Worm (Caenorhabditis elegans): ENCODE measurements around the gene F41F3.8.

Gene F41F3.8

DNA sequence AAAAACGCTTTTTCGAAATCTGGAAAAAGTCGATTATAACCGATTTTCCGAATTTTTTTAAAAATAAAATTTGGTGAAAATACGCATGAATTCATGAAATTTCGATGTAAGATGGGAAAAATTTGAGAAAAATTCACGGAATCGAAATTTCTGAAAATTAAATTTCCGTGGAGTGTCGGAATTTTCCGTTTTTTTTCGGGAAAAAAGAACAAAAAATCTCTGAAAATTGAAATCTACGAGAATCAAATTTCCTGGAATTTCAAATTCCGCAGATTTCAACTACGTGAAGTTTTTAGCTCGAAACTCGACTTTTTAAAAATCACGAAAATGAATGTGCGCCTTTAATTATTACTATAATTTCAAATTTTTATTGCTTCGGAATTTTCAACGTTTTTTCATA, 22.3 kb upstream of the F41F3.8 start:
- TF ChIP-seq Y5F2A.4 (GFP tag; optimal IDR thresholded peaks at IDR 0.05): no peak
- no peak for TF ChIP-seq dpl-1 (GFP tag; optimal IDR thresholded peaks at IDR 0.05)
- TF ChIP-seq ZK546.5 (tag; optimal IDR thresholded peaks at IDR 0.05): no peak
- TF ChIP-seq ceh-44 (GFP tag; IDR thresholded peaks at IDR 0.05): no peak
- no peak for TF ChIP-seq daf-12 (tag; optimal IDR thresholded peaks at IDR 0.05)
- peak; percentile 56 for TF ChIP-seq fkh-10 (GFP tag; optimal IDR thresholded peaks at IDR 0.05)
- no peak for TF ChIP-seq arid-1 (GFP tag; conservative IDR thresholded peaks at IDR 0.05)
- no peak for TF ChIP-seq dmd-9 (GFP tag; IDR thresholded peaks at IDR 0.05)
- no peak for TF ChIP-seq zip-2 (tag; optimal IDR thresholded peaks at IDR 0.05)

DNA sequence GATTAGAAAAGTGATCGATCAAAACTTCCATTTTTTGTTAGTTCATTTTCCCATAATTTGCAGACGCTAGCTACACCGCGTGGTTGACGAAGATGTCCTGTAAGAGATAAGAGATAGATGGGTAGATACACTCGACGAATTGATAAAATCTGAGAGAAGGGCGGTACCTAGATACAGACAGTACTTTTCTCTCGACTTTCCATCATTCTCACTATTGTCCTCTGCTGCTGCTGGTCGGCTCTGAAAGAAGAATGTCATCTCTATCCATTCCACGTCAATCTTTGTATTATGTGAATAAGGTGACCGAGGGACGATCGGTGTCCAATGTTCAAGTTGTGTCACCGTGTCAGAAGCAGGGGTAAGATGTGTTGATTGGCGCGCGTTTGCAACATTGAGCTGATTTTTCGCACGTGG, 20.1 kb upstream of the F41F3.8 start, which contains the start of gene pmt-2:
Gene pmt-2 (plus strand): TSS at position 64 of the 414 bp plus-strand sequence.
- TF ChIP-seq nhr-28 (tag; optimal IDR thresholded peaks at IDR 0.05) (peak; percentile 63), daf-16 (GFP tag; optimal IDR thresholded peaks at IDR 0.05) (no peak), daf-16 (tag; optimal IDR thresholded peaks at IDR 0.05) (peak; percentile 16), dpl-1 (GFP tag; optimal IDR thresholded peaks at IDR 0.05) (no peak), skn-1 (tag; optimal IDR thresholded peaks at IDR 0.05) (no peak), ZK546.5 (tag; optimal IDR thresholded peaks at IDR 0.05) (no peak), daf-12 (tag; optimal IDR thresholded peaks at IDR 0.05) (no peak), dve-1 (tag; optimal IDR thresholded peaks at IDR 0.05; ENCODE audit: insufficient read depth) (peak; percentile 16), ceh-20 (GFP tag; IDR thresholded peaks at IDR 0.05) (no peak), nhr-11 (tag; optimal IDR thresholded peaks at IDR 0.05) (no peak), lin-13 (GFP tag; optimal IDR thresholded peaks at IDR 0.05) (no peak), mxl-3 (GFP tag; optimal IDR thresholded peaks at IDR 0.05) (peak; percentile 87), aha-1 (tag) (peak; percentile 2), gei-8 (GFP tag; optimal IDR thresholded peaks at IDR 0.05) (no peak), Y5F2A.4 (GFP tag; optimal IDR thresholded peaks at IDR 0.05) (no peak), cey-2 (tag; optimal IDR thresholded peaks at IDR 0.05; ENCODE audit: borderline replicate concordance, insufficient read depth) (no peak), Y75B8A.6 (GFP tag; IDR thresholded peaks at IDR 0.05) (0 out of 2 replicates have a peak, but pooled peaks have one; percentile 37), ceh-32 (tag; optimal IDR thresholded peaks at IDR 0.05; ENCODE audit: poor library complexity) (no peak), egl-43 (GFP tag; IDR thresholded peaks at IDR 0.05) (no peak), lin-15B (tag; optimal IDR thresholded peaks at IDR 0.05) (no peak), unc-130 (GFP tag; optimal IDR thresholded peaks at IDR 0.05) (no peak), nhr-41 (GFP tag; IDR thresholded peaks at IDR 0.05) (no peak), saeg-2 (GFP tag; IDR thresholded peaks at IDR 0.05) (no peak), jun-1 (tag; optimal IDR thresholded peaks at IDR 0.05) (no peak), pqm-1 (tag; optimal IDR thresholded peaks at IDR 0.05) (peak; percentile 19), nhr-10 (tag; optimal IDR thresholded peaks at IDR 0.05) (no peak), zag-1 (tag; optimal IDR thresholded peaks at IDR 0.05) (no peak), nhr-42 (GFP tag; IDR thresholded peaks at IDR 0.05) (no peak), madf-5 (GFP tag; IDR thresholded peaks at IDR 0.05) (no peak), lin-38 (GFP tag; IDR thresholded peaks at IDR 0.05) (peak; percentile 7; the same call in 1 of the 2 replicates), unc-39 (tag; optimal IDR thresholded peaks at IDR 0.05) (no peak), R02D3.7 (tag; optimal IDR thresholded peaks at IDR 0.05) (no peak), set-16 (GFP tag; IDR thresholded peaks at IDR 0.05) (no peak), hlh-11 (tag; optimal IDR thresholded peaks at IDR 0.05) (peak; percentile 60), ceh-62 (tag; optimal IDR thresholded peaks at IDR 0.05) (no peak), hif-1 (tag; optimal IDR thresholded peaks at IDR 0.05) (no peak), nhr-6 (tag; optimal IDR thresholded peaks at IDR 0.05) (no peak), mep-1 (tag; optimal IDR thresholded peaks at IDR 0.05) (peak; percentile 50), lin-1 (GFP tag; IDR thresholded peaks at IDR 0.05) (no peak), lsy-2 (tag; optimal IDR thresholded peaks at IDR 0.05) (peak in 1 of 2 experiments; percentile 24), mes-2 (tag; optimal IDR thresholded peaks at IDR 0.05; ENCODE audit: poor library complexity, severe bottlenecking) (peak; percentile 15), nhr-111 (GFP tag; optimal IDR thresholded peaks at IDR 0.05) (no peak), snpc-4 (tag; optimal IDR thresholded peaks at IDR 0.05) (no peak), madf-9 (GFP tag; conservative IDR thresholded peaks at IDR 0.05) (no peak), nhr-102 (tag; optimal IDR thresholded peaks at IDR 0.05) (no peak)

All from whole organism, L4 larva.